Fruit fly (Drosophila melanogaster) whole organism, embryonic: ENCODE measurements around the gene ImpE1.

Source experiments
- Abd-B ChIP-seq: fragments of 200-800 bp; sonication (Bioruptor generic); optimal IDR thresholded peaks from 2 replicates; lab custom pipeline; 2018; ENCODE audit warnings: missing biosample characterization, mild to moderate bottlenecking, missing genetic modification characterization, moderate library complexity
- CG10654 ChIP-seq: fragments of 200-800 bp; sonication (Bioruptor generic); optimal IDR thresholded peaks from 2 replicates; lab custom pipeline; 2016; ENCODE audit warnings: missing biosample characterization, missing genetic modification characterization
- CG10959 ChIP-seq: fragments of 200-800 bp; sonication (Bioruptor generic); IDR thresholded peaks from 2 replicates; pipeline ENCODE4 v1.3.6; 2022; ENCODE audit warnings: missing biosample characterization, missing genetic modification characterization
- CG11093 ChIP-seq: fragments of 200-800 bp; sonication (Bioruptor generic); IDR thresholded peaks from 3 replicates; pipeline ENCODE4 v1.3.6; 2022; ENCODE audit warnings: missing biosample characterization, missing genetic modification characterization
- CG12299 ChIP-seq: fragments of 200-800 bp; sonication (Bioruptor generic); optimal IDR thresholded peaks from 2 replicates; lab custom pipeline; 2018; ENCODE audit warnings: missing biosample characterization, mild to moderate bottlenecking, missing genetic modification characterization
- CG15073 ChIP-seq: fragments of 200-800 bp; sonication (Bioruptor generic); optimal IDR thresholded peaks from 2 replicates; lab custom pipeline; 2016; ENCODE audit warnings: missing biosample characterization, missing genetic modification characterization
- CG15479 ChIP-seq: fragments of 200-800 bp; sonication (Bioruptor generic); optimal IDR thresholded peaks from 3 replicates; lab custom pipeline; 2019; ENCODE audit warnings: missing biosample characterization, mild to moderate bottlenecking, missing genetic modification characterization, moderate library complexity
- CG16779 ChIP-seq: fragments of 200-800 bp; sonication (Bioruptor generic); IDR thresholded peaks from 2 replicates; pipeline ENCODE4 v1.3.6; 2022; ENCODE audit warnings: missing biosample characterization, missing genetic modification characterization
- CG2199 ChIP-seq: fragments of 200-800 bp; sonication (Bioruptor generic); IDR thresholded peaks from 3 replicates; pipeline ENCODE4 v1.3.6; 2022; ENCODE audit warnings: missing biosample characterization, missing genetic modification characterization
- CG30431 ChIP-seq: fragments of 200-800 bp; sonication (Bioruptor generic); optimal IDR thresholded peaks from 2 replicates; lab custom pipeline; 2017; ENCODE audit warnings: missing biosample characterization, missing genetic modification characterization
- CG3281 ChIP-seq: fragments of 200-800 bp; sonication (Bioruptor generic); optimal IDR thresholded peaks from 3 replicates; lab custom pipeline; 2017; ENCODE audit warnings: missing biosample characterization, mild to moderate bottlenecking, missing genetic modification characterization
- CG3847 ChIP-seq: fragments of 200-800 bp; sonication (Bioruptor generic); IDR thresholded peaks from 2 replicates; pipeline ENCODE4 v1.3.6; 2022; ENCODE audit warnings: missing biosample characterization, missing genetic modification characterization
- CG4617 ChIP-seq: fragments of 200-800 bp; sonication (Bioruptor generic); optimal IDR thresholded peaks from 3 replicates; lab custom pipeline; 2016; ENCODE audit warnings: missing biosample characterization, missing genetic modification characterization, borderline replicate concordance
- CG6683 ChIP-seq: fragments of 200-800 bp; sonication (Bioruptor generic); optimal IDR thresholded peaks from 2 replicates; lab custom pipeline; 2017; ENCODE audit warnings: missing biosample characterization, mild to moderate bottlenecking, missing genetic modification characterization, missing genetic modification reagents
- CG6765 ChIP-seq: fragments of 200-800 bp; sonication (Bioruptor generic); optimal IDR thresholded peaks from 3 replicates; lab custom pipeline; 2017; ENCODE audit warnings: missing biosample characterization, mild to moderate bottlenecking, missing genetic modification characterization
- CG6813 ChIP-seq: fragments of 200-800 bp; sonication (Bioruptor generic); optimal IDR thresholded peaks from 2 replicates; lab custom pipeline; 2017; ENCODE audit warnings: missing biosample characterization, missing genetic modification characterization, mild to moderate bottlenecking, moderate library complexity, missing genetic modification reagents
- CG8089 ChIP-seq: fragments of 200-800 bp; sonication (Bioruptor generic); optimal IDR thresholded peaks from 3 replicates; lab custom pipeline; 2016; ENCODE audit warnings: missing biosample characterization, missing genetic modification characterization
- CG8924 ChIP-seq: fragments of 200-800 bp; optimal IDR thresholded peaks from 3 replicates; lab custom pipeline; 2019; ENCODE audit warnings: missing biosample characterization, mild to moderate bottlenecking, missing genetic modification characterization, moderate library complexity
- CG9727 ChIP-seq: fragments of 200-800 bp; sonication (Bioruptor generic); optimal IDR thresholded peaks from 3 replicates; lab custom pipeline; 2017; ENCODE audit warnings: missing biosample characterization, mild to moderate bottlenecking, missing genetic modification characterization
- Camta ChIP-seq: fragments of 200-800 bp; sonication (Bioruptor generic); optimal IDR thresholded peaks from 2 replicates; lab custom pipeline; 2016; ENCODE audit warnings: missing biosample characterization, missing genetic modification characterization
- Dbx ChIP-seq: fragments of 200-800 bp; sonication (Bioruptor generic); IDR thresholded peaks from 3 replicates; pipeline ENCODE4 v1.3.6; 2022; ENCODE audit warnings: missing biosample characterization, missing genetic modification characterization
- Deaf1 ChIP-seq: fragments of 200-800 bp; optimal IDR thresholded peaks from 3 replicates; lab custom pipeline; 2019; ENCODE audit warnings: missing biosample characterization, mild to moderate bottlenecking, missing genetic modification characterization, moderate library complexity
- Dek ChIP-seq: fragments of 200-800 bp; sonication (Bioruptor generic); optimal IDR thresholded peaks from 3 replicates; lab custom pipeline; 2019; ENCODE audit warnings: missing biosample characterization, mild to moderate bottlenecking, missing genetic modification characterization, moderate library complexity
- Dfd ChIP-seq, 2 experiments: fragments of >200 bp; optimal IDR thresholded peaks; 2 replicates each; lab custom pipeline; 2017; ENCODE audit warnings: missing biosample characterization in 2 of 2, missing genetic modification characterization in 2 of 2
- Dll ChIP-seq: fragments of 200-800 bp; sonication (Bioruptor generic); IDR thresholded peaks from 4 replicates; pipeline ENCODE4 v1.3.6; 2022; ENCODE audit warnings: missing biosample characterization, missing genetic modification characterization; ENCODE audit not compliant: partially characterized antibody
- Fer2 ChIP-seq: fragments of 200-800 bp; sonication (Bioruptor generic); optimal IDR thresholded peaks from 2 replicates; lab custom pipeline; 2018; ENCODE audit warnings: missing biosample characterization, mild to moderate bottlenecking, missing genetic modification characterization, moderate library complexity
- Mad ChIP-seq: fragments of 200-800 bp; sonication (Bioruptor generic); optimal IDR thresholded peaks from 2 replicates; lab custom pipeline; 2016; ENCODE audit warnings: missing biosample characterization, missing genetic modification characterization
- Neu2 ChIP-seq: fragments of 200-800 bp; sonication (Bioruptor generic); optimal IDR thresholded peaks from 3 replicates; lab custom pipeline; 2016; ENCODE audit warnings: missing biosample characterization, missing genetic modification characterization, borderline replicate concordance
- Opbp ChIP-seq: fragments of 200-800 bp; sonication (Bioruptor generic); IDR thresholded peaks from 3 replicates; pipeline ENCODE4 v1.3.6; 2022; ENCODE audit warnings: missing biosample characterization, missing genetic modification characterization; ENCODE audit not compliant: partially characterized antibody
- Ptx1 ChIP-seq: fragments of 200-800 bp; sonication (Bioruptor generic); IDR thresholded peaks from 2 replicates; pipeline ENCODE4 v1.3.6; 2022; ENCODE audit warnings: missing biosample characterization, missing genetic modification characterization
- Ravus ChIP-seq: fragments of 200-800 bp; sonication (Bioruptor generic); IDR thresholded peaks from 2 replicates; pipeline ENCODE4 v1.3.6; 2022; ENCODE audit warnings: missing biosample characterization, missing genetic modification characterization
- YL-1 ChIP-seq: fragments of 200-800 bp; sonication (Bioruptor generic); optimal IDR thresholded peaks from 3 replicates; lab custom pipeline; 2017; ENCODE audit warnings: missing biosample characterization, mild to moderate bottlenecking, missing genetic modification characterization
- bcd ChIP-seq: fragments of 200-800 bp; sonication (Bioruptor generic); optimal IDR thresholded peaks from 2 replicates; lab custom pipeline; 2017; ENCODE audit warnings: missing biosample characterization, mild to moderate bottlenecking, missing genetic modification characterization
- bowl ChIP-seq: fragments of 200-800 bp; sonication (Bioruptor generic); IDR thresholded peaks from 2 replicates; pipeline ENCODE4 v1.3.6; 2022; ENCODE audit warnings: missing biosample characterization, missing genetic modification characterization
- btn ChIP-seq: fragments of 200-800 bp; sonication (Bioruptor generic); optimal IDR thresholded peaks from 2 replicates; lab custom pipeline; 2016; ENCODE audit warnings: missing biosample characterization, missing genetic modification characterization
- chif ChIP-seq, 2 experiments: fragments of 200-800 bp; sonication (Bioruptor generic); optimal IDR thresholded peaks; 3 replicates each; lab custom pipeline; 2016; ENCODE audit warnings: missing biosample characterization in 2 of 2, missing genetic modification characterization in 2 of 2
- chinmo ChIP-seq: fragments of 200-800 bp; sonication (Bioruptor generic); IDR thresholded peaks from 4 replicates; pipeline ENCODE4 v1.3.6; 2022; ENCODE audit warnings: missing biosample characterization, missing genetic modification characterization; ENCODE audit not compliant: partially characterized antibody
- dati ChIP-seq: fragments of 200-800 bp; sonication (Bioruptor generic); IDR thresholded peaks from 2 replicates; pipeline ENCODE4 v1.3.6; 2022; ENCODE audit warnings: missing biosample characterization, missing genetic modification characterization
- disco-r ChIP-seq: fragments of 200-800 bp; sonication (Bioruptor generic); optimal IDR thresholded peaks from 2 replicates; lab custom pipeline; 2016; ENCODE audit warnings: missing biosample characterization, missing genetic modification characterization
- dpn ChIP-seq, 2 experiments: fragments of 200-800 bp; sonication (Bioruptor generic); optimal IDR thresholded peaks; 3 replicates each; lab custom pipeline; 2016; ENCODE audit warnings: missing biosample characterization in 2 of 2, missing genetic modification characterization in 2 of 2
- esg ChIP-seq: fragments of 200-800 bp; sonication (Bioruptor generic); conservative IDR thresholded peaks from 2 replicates; pipeline ENCODE4 v1.3.6; 2022; ENCODE audit warnings: missing biosample characterization, missing genetic modification characterization
- gce ChIP-seq: fragments of 200-800 bp; sonication (Bioruptor generic); IDR thresholded peaks from 3 replicates; pipeline ENCODE4 v1.3.6; 2022; ENCODE audit warnings: missing biosample characterization, missing genetic modification characterization
- gcm ChIP-seq: fragments of 200-800 bp; sonication (Bioruptor generic); optimal IDR thresholded peaks from 2 replicates; lab custom pipeline; 2019; ENCODE audit warnings: missing biosample characterization, mild to moderate bottlenecking, missing genetic modification characterization, moderate library complexity
- lab ChIP-seq: fragments of 200-800 bp; sonication (Bioruptor generic); optimal IDR thresholded peaks from 3 replicates; lab custom pipeline; 2017; ENCODE audit warnings: missing biosample characterization, missing genetic modification characterization, mild to moderate bottlenecking, moderate library complexity, missing genetic modification reagents
- nmo ChIP-seq: fragments of 200-800 bp; sonication (Bioruptor generic); optimal IDR thresholded peaks from 2 replicates; lab custom pipeline; 2018; ENCODE audit warnings: missing biosample characterization, mild to moderate bottlenecking, missing genetic modification characterization, moderate library complexity
- prd ChIP-seq, 3 experiments: fragments of >200 bp in 2 of 3; fragments of 200-800 bp in 1 of 3; sonication (Bioruptor generic) in 1 of 3; optimal IDR thresholded peaks in 2 of 3; IDR thresholded peaks in 1 of 3; 2 replicates in 2 of 3; 3 replicates in 1 of 3; pipeline versions ENCODE4 v1.3.6 to Lab custom; 2017 to 2022; ENCODE audit warnings: missing biosample characterization in 1 of 3, missing genetic modification characterization in 1 of 3
- tgo ChIP-seq: fragments of 200-800 bp; sonication (Bioruptor generic); IDR thresholded peaks from 3 replicates; pipeline ENCODE4 v1.3.6; 2022; ENCODE audit warnings: missing biosample characterization, missing genetic modification characterization
- tll ChIP-seq, 2 experiments: fragments of 200-800 bp in 1 of 2; fragments of >200 bp in 1 of 2; sonication (Bioruptor generic) in 1 of 2; optimal IDR thresholded peaks; 2 replicates each; lab custom pipeline; 2017 to 2019; ENCODE audit warnings: missing biosample characterization in 2 of 2, missing genetic modification characterization in 2 of 2, mild to moderate bottlenecking in 1 of 2, moderate library complexity in 1 of 2
- yki ChIP-seq: fragments of >200 bp; optimal IDR thresholded peaks from 3 replicates; lab custom pipeline; 2018

ImpE1 gene

DNA sequence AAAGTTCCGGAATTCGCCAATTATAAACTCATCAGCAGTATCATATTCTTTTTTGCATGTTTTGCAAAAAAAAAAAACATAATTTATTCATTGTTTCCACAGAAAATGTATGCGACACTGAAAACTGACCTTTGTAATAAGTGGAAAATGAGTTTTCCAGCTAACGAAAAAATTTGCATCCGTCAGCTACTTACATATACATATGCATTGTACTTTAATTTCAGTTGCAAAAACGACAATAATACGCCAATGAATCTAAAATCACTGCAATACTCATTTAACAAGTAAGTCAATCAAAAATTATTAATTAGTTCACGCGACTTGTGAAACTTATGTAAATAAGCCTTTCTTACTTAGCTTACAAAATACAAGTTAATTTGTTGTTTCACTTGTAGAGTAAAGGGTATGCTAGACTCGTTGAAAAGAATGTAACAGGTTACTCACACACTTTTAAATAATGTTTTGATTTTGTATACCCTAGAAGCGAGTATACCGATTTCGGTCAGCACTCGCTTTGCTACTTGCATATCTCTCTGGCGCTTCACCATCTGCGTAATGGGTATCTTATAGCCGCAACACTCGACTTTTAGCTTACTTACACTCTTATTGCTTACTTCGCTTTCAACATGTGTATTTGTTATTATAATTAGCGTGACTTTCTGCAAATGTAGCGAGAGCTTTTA lies 26.7 kb downstream of the ImpE1 start:
- TF ChIP-seq btn (GFP tag; lab: Kevin White, UChicago) (no peak), dpn (GFP tag; optimal IDR thresholded peaks at IDR 0.05; lab: Kevin White, UChicago) (peak in 1 of 2 experiments; percentile 37), bowl (GFP tag; lab: Robert Waterston, UW) (no peak), CG4617 (GFP tag; lab: Kevin White, UChicago) (no peak), CG30431 (GFP tag; lab: Kevin White, UChicago) (no peak), nmo (GFP tag; lab: Kevin White, UChicago) (peak; percentile 16), CG8089 (GFP tag; lab: Kevin White, UChicago) (no peak), yki (lab: Kevin White, UChicago) (no peak), CG16779 (no peak), CG8924 (tag; lab: Kevin White, UChicago) (peak; percentile 23), Dbx (GFP tag; lab: Robert Waterston, UW) (no peak), CG15479 (no peak), lab (GFP tag; lab: Kevin White, UChicago) (no peak), prd (optimal IDR thresholded peaks at IDR 0.05; lab: Kevin White, UChicago) (no peak), prd (GFP tag; IDR thresholded peaks at IDR 0.05; lab: Robert Waterston, UW) (peak; percentile 70; the same call in 2 of the 3 replicates), CG10959 (GFP tag; lab: Robert Waterston, UW) (0 out of 2 replicates have a peak, but pooled peaks have one; percentile 22), Dfd (GFP tag; optimal IDR thresholded peaks at IDR 0.05; lab: Kevin White, UChicago) (no peak), CG6765 (GFP tag; lab: Kevin White, UChicago) (no peak), CG9727 (GFP tag; lab: Kevin White, UChicago) (no peak), CG10654 (peak; percentile 22), tgo (GFP tag; lab: Robert Waterston, UW) (no peak), gce (GFP tag; lab: Robert Waterston, UW) (peak; percentile 9; the same call in 1 of the 3 replicates), CG2199 (GFP tag; lab: Robert Waterston, UW) (0 out of 3 replicates have a peak, but pooled peaks have one; percentile 18), CG6683 (no peak), Abd-B (no peak), Ravus (GFP tag; lab: Robert Waterston, UW) (no peak), Fer2 (tag; lab: Kevin White, UChicago) (no peak), esg (GFP tag; lab: Robert Waterston, UW) (0 out of 2 replicates have a peak, but pooled peaks have one; percentile 15), Dll (GFP tag; lab: Robert Waterston, UW) (no peak), disco-r (GFP tag; lab: Kevin White, UChicago) (no peak), Mad (GFP tag; lab: Kevin White, UChicago) (peak; percentile 30), chif (GFP tag; optimal IDR thresholded peaks at IDR 0.05; lab: Kevin White, UChicago) (peak; percentile 14 to 43), Neu2 (GFP tag; lab: Kevin White, UChicago) (no peak), Ptx1 (peak; percentile 52; the same call in 1 of the 2 replicates), Opbp (GFP tag; lab: Robert Waterston, UW) (no peak), Camta (GFP tag; lab: Kevin White, UChicago) (peak; percentile 22), bcd (GFP tag; lab: Kevin White, UChicago) (no peak), CG3281 (GFP tag; lab: Kevin White, UChicago) (no peak), chinmo (GFP tag; lab: Robert Waterston, UW) (no peak), tll (GFP tag; optimal IDR thresholded peaks at IDR 0.05; lab: Kevin White, UChicago) (no peak), CG11093 (GFP tag; lab: Robert Waterston, UW) (peak; percentile 15; the same call in 1 of the 3 replicates), dati (GFP tag; lab: Robert Waterston, UW) (no peak), CG12299 (tag; lab: Kevin White, UChicago) (no peak), YL-1 (no peak), gcm (no peak), CG6813 (no peak), CG3847 (GFP tag; lab: Robert Waterston, UW) (0 out of 2 replicates have a peak, but pooled peaks have one; percentile 21), CG15073 (GFP tag; lab: Kevin White, UChicago) (no peak), Dek (tag; lab: Kevin White, UChicago) (no peak), Deaf1 (tag; lab: Kevin White, UChicago) (no peak)
